ENCODE assay signal across 1 fruit fly cellular context in the genomic region with DNA sequence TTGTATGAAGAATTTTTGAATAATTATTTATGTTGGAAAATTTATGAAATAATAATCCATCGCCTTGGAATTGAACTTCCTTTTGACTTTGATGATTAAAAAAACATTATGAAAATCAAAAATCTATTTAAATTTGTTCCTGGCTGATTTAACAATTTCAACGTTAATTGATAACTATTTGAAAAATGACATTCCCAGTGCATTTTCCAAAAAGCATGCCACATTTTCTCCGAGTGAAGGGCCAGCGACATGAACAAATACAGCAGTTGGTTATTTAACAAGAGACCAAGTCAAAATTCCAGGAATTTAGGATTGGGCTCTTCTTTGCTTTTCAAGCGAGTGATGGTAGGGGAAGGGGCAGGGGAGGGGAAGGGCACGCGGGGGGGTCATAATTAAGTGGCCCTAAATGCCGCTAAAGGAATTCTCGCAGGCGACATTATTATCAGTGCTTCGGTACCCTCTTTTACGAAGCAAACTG.
TF ChIP-seq lines count a peak whose summit lies in the region.

No protein-coding gene starts in this region.

TF ChIP-seq in whole organism, embryonic, 481 proteins besides CTCF, POLR2A, EP300 and RAD21 (continued from another document and continues in another):
- TF ChIP-seq vnd (GFP tag; IDR thresholded peaks at IDR 0.05; lab: Robert Waterston, UW; ENCODE audit: partially characterized antibody) (no peak), Dip2 (GFP tag; IDR thresholded peaks at IDR 0.05; lab: Robert Waterston, UW) (no peak), Ssrp (tag; optimal IDR thresholded peaks at IDR 0.05; lab: Kevin White, UChicago) (peak; percentile 64), repo (GFP tag; optimal IDR thresholded peaks at IDR 0.05; lab: Kevin White, UChicago) (no peak), psq (GFP tag; optimal IDR thresholded peaks at IDR 0.05; lab: Kevin White, UChicago) (no peak), hkb (optimal IDR thresholded peaks at IDR 0.05; lab: Kevin White, UChicago) (no peak), hkb (GFP tag; IDR thresholded peaks at IDR 0.05; lab: Robert Waterston, UW) (no peak), chif (GFP tag; optimal IDR thresholded peaks at IDR 0.05; lab: Kevin White, UChicago) (peak; percentile 19 to 65), dmrt11E (tag; optimal IDR thresholded peaks at IDR 0.05; lab: Kevin White, UChicago) (peak; percentile 95), CG14050 (GFP tag; IDR thresholded peaks at IDR 0.05; lab: Robert Waterston, UW) (no peak), CG6654 (GFP tag; optimal IDR thresholded peaks at IDR 0.05; lab: Kevin White, UChicago) (no peak), CG7963 (GFP tag; IDR thresholded peaks at IDR 0.05; lab: Robert Waterston, UW; ENCODE audit: partially characterized antibody) (no peak), Dad (GFP tag; optimal IDR thresholded peaks at IDR 0.05; lab: Kevin White, UChicago) (no peak), CG2678 (tag; optimal IDR thresholded peaks at IDR 0.05; lab: Kevin White, UChicago) (peak; percentile 46), otp (GFP tag; IDR thresholded peaks at IDR 0.05; lab: Robert Waterston, UW) (no peak), aop (GFP tag; IDR thresholded peaks at IDR 0.05; lab: Robert Waterston, UW) (no peak), pnt (GFP tag; optimal IDR thresholded peaks at IDR 0.05; lab: Kevin White, UChicago) (no peak), HLH3B (GFP tag; IDR thresholded peaks at IDR 0.05; lab: Robert Waterston, UW) (no peak), CG4424 (GFP tag; optimal IDR thresholded peaks at IDR 0.05; lab: Kevin White, UChicago) (peak; percentile 60), CG9215 (GFP tag; IDR thresholded peaks at IDR 0.05; lab: Robert Waterston, UW) (peak; percentile 7; the same call in 1 of the 2 replicates), Hr39 (optimal IDR thresholded peaks at IDR 0.05; lab: Kevin White, UChicago) (no peak), CG8924 (tag; optimal IDR thresholded peaks at IDR 0.05; lab: Kevin White, UChicago) (peak; percentile 59), CG7987 (GFP tag; optimal IDR thresholded peaks at IDR 0.05; lab: Kevin White, UChicago) (no peak), gce (GFP tag; IDR thresholded peaks at IDR 0.05; lab: Robert Waterston, UW) (0 out of 3 replicates have a peak, but pooled peaks have one; percentile 5), zfh2 (GFP tag; optimal IDR thresholded peaks at IDR 0.05; lab: Kevin White, UChicago) (no peak), sisA (GFP tag; IDR thresholded peaks at IDR 0.05; lab: Robert Waterston, UW) (peak; percentile 48), cas (GFP tag; IDR thresholded peaks at IDR 0.05; lab: Robert Waterston, UW) (no peak), al (GFP tag; IDR thresholded peaks at IDR 0.05; lab: Robert Waterston, UW) (no peak), crp (GFP tag; optimal IDR thresholded peaks at IDR 0.05; lab: Kevin White, UChicago) (no peak), NFAT (GFP tag; IDR thresholded peaks at IDR 0.05; lab: Robert Waterston, UW) (no peak), CG17802 (tag; optimal IDR thresholded peaks at IDR 0.05; lab: Kevin White, UChicago) (peak; percentile 10), CG34422 (GFP tag; IDR thresholded peaks at IDR 0.05; lab: Robert Waterston, UW) (0 out of 3 replicates have a peak, but pooled peaks have one; percentile 21), CG9932 (GFP tag; IDR thresholded peaks at IDR 0.05; lab: Robert Waterston, UW) (no peak), CG7839 (tag; optimal IDR thresholded peaks at IDR 0.05; lab: Kevin White, UChicago) (peak; percentile 55), Deaf1 (tag; optimal IDR thresholded peaks at IDR 0.05; lab: Kevin White, UChicago) (no peak), abd-A (tag; optimal IDR thresholded peaks at IDR 0.05; lab: Kevin White, UChicago) (no peak), CG9817 (tag; optimal IDR thresholded peaks at IDR 0.05; lab: Kevin White, UChicago) (no peak), prd (optimal IDR thresholded peaks at IDR 0.05; lab: Kevin White, UChicago) (no peak), prd (GFP tag; IDR thresholded peaks at IDR 0.05; lab: Robert Waterston, UW) (peak; percentile 45; the same call in 2 of the 3 replicates), CG3281 (GFP tag; optimal IDR thresholded peaks at IDR 0.05; lab: Kevin White, UChicago) (no peak), Doc3 (GFP tag; IDR thresholded peaks at IDR 0.05; lab: Robert Waterston, UW; ENCODE audit: partially characterized antibody) (no peak), CG18599 (GFP tag; optimal IDR thresholded peaks at IDR 0.05; lab: Kevin White, UChicago) (no peak), CG14860 (GFP tag; IDR thresholded peaks at IDR 0.05; lab: Robert Waterston, UW; ENCODE audit: partially characterized antibody) (no peak), wek (GFP tag; optimal IDR thresholded peaks at IDR 0.05; lab: Kevin White, UChicago) (no peak), CG11093 (GFP tag; IDR thresholded peaks at IDR 0.05; lab: Robert Waterston, UW) (no peak), CG11398 (GFP tag; optimal IDR thresholded peaks at IDR 0.05; lab: Kevin White, UChicago) (no peak), eyg (GFP tag; optimal IDR thresholded peaks at IDR 0.05; lab: Kevin White, UChicago) (no peak), CG10654 (GFP tag; optimal IDR thresholded peaks at IDR 0.05; lab: Kevin White, UChicago) (peak; percentile 25), sim (GFP tag; IDR thresholded peaks at IDR 0.05; lab: Robert Waterston, UW) (no peak), ttk (GFP tag; IDR thresholded peaks at IDR 0.05; lab: Robert Waterston, UW) (no peak), trem (tag; optimal IDR thresholded peaks at IDR 0.05; lab: Kevin White, UChicago) (peak; percentile 61), Atf6 (GFP tag; IDR thresholded peaks at IDR 0.05; lab: Robert Waterston, UW) (no peak), gsb-n (tag; optimal IDR thresholded peaks at IDR 0.05; lab: Kevin White, UChicago) (peak; percentile 65), dm (GFP tag; optimal IDR thresholded peaks at IDR 0.05; lab: Kevin White, UChicago) (no peak), sima (GFP tag; optimal IDR thresholded peaks at IDR 0.05; lab: Kevin White, UChicago) (no peak), cad (GFP tag; optimal IDR thresholded peaks at IDR 0.05; lab: Kevin White, UChicago) (no peak), h (optimal IDR thresholded peaks at IDR 0.05; lab: Kevin White, UChicago) (no peak), Eip74EF (GFP tag; optimal IDR thresholded peaks at IDR 0.05; lab: Kevin White, UChicago) (no peak), hb (GFP tag; IDR thresholded peaks at IDR 0.05; lab: Robert Waterston, UW; ENCODE audit: partially characterized antibody) (no peak), HmgZ (tag; optimal IDR thresholded peaks at IDR 0.05; lab: Kevin White, UChicago) (no peak), gro (GFP tag; optimal IDR thresholded peaks at IDR 0.05; lab: Kevin White, UChicago) (no peak), az2 (GFP tag; optimal IDR thresholded peaks at IDR 0.05; lab: Kevin White, UChicago) (peak; percentile 32), Oaz (GFP tag; IDR thresholded peaks at IDR 0.05; lab: Robert Waterston, UW) (no peak), Sox100B (GFP tag; optimal IDR thresholded peaks at IDR 0.05; lab: Kevin White, UChicago) (peak; percentile 68), dimm (GFP tag; IDR thresholded peaks at IDR 0.05; lab: Robert Waterston, UW) (no peak), CG31441 (GFP tag; IDR thresholded peaks at IDR 0.05; lab: Robert Waterston, UW) (peak; percentile 75), CG10462 (GFP tag; optimal IDR thresholded peaks at IDR 0.05; lab: Kevin White, UChicago) (no peak), CG10366 (GFP tag; IDR thresholded peaks at IDR 0.05; lab: Robert Waterston, UW) (no peak), Max (GFP tag; optimal IDR thresholded peaks at IDR 0.05; lab: Kevin White, UChicago) (no peak), Hey (tag; optimal IDR thresholded peaks at IDR 0.05; lab: Kevin White, UChicago) (no peak), CG17361 (GFP tag; IDR thresholded peaks at IDR 0.05; lab: Robert Waterston, UW) (peak; percentile 88), CG4707 (GFP tag; optimal IDR thresholded peaks at IDR 0.05; lab: Kevin White, UChicago) (no peak), Stat92E (GFP tag; optimal IDR thresholded peaks at IDR 0.05; lab: Kevin White, UChicago) (peak in 1 of 3 experiments; percentile 99), CG12155 (GFP tag; optimal IDR thresholded peaks at IDR 0.05; lab: Kevin White, UChicago) (no peak), org-1 (GFP tag; optimal IDR thresholded peaks at IDR 0.05; lab: Kevin White, UChicago) (no peak), CG18262 (tag; optimal IDR thresholded peaks at IDR 0.05; lab: Kevin White, UChicago) (peak; percentile 89), CG18011 (GFP tag; optimal IDR thresholded peaks at IDR 0.05; lab: Kevin White, UChicago) (no peak), CG3065 (GFP tag; optimal IDR thresholded peaks at IDR 0.05; lab: Kevin White, UChicago) (no peak), CG2116 (GFP tag; optimal IDR thresholded peaks at IDR 0.05; lab: Kevin White, UChicago) (peak; percentile 5), NfI (GFP tag; optimal IDR thresholded peaks at IDR 0.05; lab: Kevin White, UChicago) (no peak), dmrt99B (tag; optimal IDR thresholded peaks at IDR 0.05; lab: Kevin White, UChicago) (peak; percentile 49), CG11504 (tag; optimal IDR thresholded peaks at IDR 0.05; lab: Kevin White, UChicago) (peak; percentile 42), CG7271 (tag; optimal IDR thresholded peaks at IDR 0.05; lab: Kevin White, UChicago) (peak; percentile 24), CG12299 (tag; optimal IDR thresholded peaks at IDR 0.05; lab: Kevin White, UChicago) (no peak), MESR4 (GFP tag; optimal IDR thresholded peaks at IDR 0.05; lab: Kevin White, UChicago) (no peak), bowl (GFP tag; IDR thresholded peaks at IDR 0.05; lab: Robert Waterston, UW) (no peak), bigmax (GFP tag; optimal IDR thresholded peaks at IDR 0.05; lab: Kevin White, UChicago) (no peak), YL-1 (GFP tag; optimal IDR thresholded peaks at IDR 0.05; lab: Kevin White, UChicago) (no peak), CG1024 (GFP tag; IDR thresholded peaks at IDR 0.05; lab: Robert Waterston, UW) (no peak), B-H1 (GFP tag; IDR thresholded peaks at IDR 0.05; lab: Robert Waterston, UW) (no peak), CG34224 (GFP tag; IDR thresholded peaks at IDR 0.05; lab: Robert Waterston, UW; ENCODE audit: partially characterized antibody) (no peak), CG6689 (GFP tag; IDR thresholded peaks at IDR 0.05; lab: Robert Waterston, UW) (peak; percentile 51), Myb (GFP tag; optimal IDR thresholded peaks at IDR 0.05; lab: Kevin White, UChicago) (no peak), Dip3 (GFP tag; optimal IDR thresholded peaks at IDR 0.05; lab: Kevin White, UChicago) (no peak), Elba2 (GFP tag; optimal IDR thresholded peaks at IDR 0.05; lab: Kevin White, UChicago) (no peak), CG4328 (GFP tag; optimal IDR thresholded peaks at IDR 0.05; lab: Kevin White, UChicago) (no peak), CG8089 (GFP tag; optimal IDR thresholded peaks at IDR 0.05; lab: Kevin White, UChicago) (no peak), CG10147 (GFP tag; optimal IDR thresholded peaks at IDR 0.05; lab: Kevin White, UChicago) (no peak), z (GFP tag; IDR thresholded peaks at IDR 0.05; lab: Robert Waterston, UW) (no peak), CG6791 (GFP tag; IDR thresholded peaks at IDR 0.05; lab: Robert Waterston, UW; ENCODE audit: partially characterized antibody) (no peak), Hr51 (GFP tag; optimal IDR thresholded peaks at IDR 0.05; lab: Kevin White, UChicago) (no peak), PHDP (tag; optimal IDR thresholded peaks at IDR 0.05; lab: Kevin White, UChicago) (peak; percentile 13), shn (GFP tag; optimal IDR thresholded peaks at IDR 0.05; lab: Kevin White, UChicago) (no peak), mld (GFP tag; IDR thresholded peaks at IDR 0.05; lab: Robert Waterston, UW; ENCODE audit: partially characterized antibody) (no peak), croc (GFP tag; conservative IDR thresholded peaks at IDR 0.05; lab: Robert Waterston, UW) (peak; percentile 59; the same call in 2 of the 3 replicates), Sry-β (GFP tag; optimal IDR thresholded peaks at IDR 0.05; lab: Kevin White, UChicago) (no peak), CG1792 (GFP tag; optimal IDR thresholded peaks at IDR 0.05; lab: Kevin White, UChicago) (no peak), CG6254 (GFP tag; optimal IDR thresholded peaks at IDR 0.05; lab: Kevin White, UChicago) (peak; percentile 51), CG18764 (GFP tag; optimal IDR thresholded peaks at IDR 0.05; lab: Kevin White, UChicago) (peak; percentile 27), H15 (GFP tag; IDR thresholded peaks at IDR 0.05; lab: Robert Waterston, UW) (0 out of 3 replicates have a peak, but pooled peaks have one; percentile 23), hth (optimal IDR thresholded peaks at IDR 0.05; lab: Kevin White, UChicago) (no peak), CG8478 (optimal IDR thresholded peaks at IDR 0.05; lab: Kevin White, UChicago) (no peak), wdn (GFP tag; IDR thresholded peaks at IDR 0.05; lab: Robert Waterston, UW) (no peak), CG11695 (GFP tag; IDR thresholded peaks at IDR 0.05; lab: Robert Waterston, UW) (no peak), ems (GFP tag; optimal IDR thresholded peaks at IDR 0.05; lab: Kevin White, UChicago) (no peak), maf-S (GFP tag; optimal IDR thresholded peaks at IDR 0.05; lab: Kevin White, UChicago) (no peak), btn (GFP tag; optimal IDR thresholded peaks at IDR 0.05; lab: Kevin White, UChicago) (no peak), sens-2 (GFP tag; IDR thresholded peaks at IDR 0.05; lab: Robert Waterston, UW) (no peak), sna (GFP tag; IDR thresholded peaks at IDR 0.05; lab: Robert Waterston, UW; ENCODE audit: partially characterized antibody) (no peak), BtbVII (GFP tag; optimal IDR thresholded peaks at IDR 0.05; lab: Kevin White, UChicago) (no peak), CG8290 (GFP tag; optimal IDR thresholded peaks at IDR 0.05; lab: Kevin White, UChicago) (no peak), CG8290 (tag; optimal IDR thresholded peaks at IDR 0.05; lab: Kevin White, UChicago) (no peak), sob (GFP tag; IDR thresholded peaks at IDR 0.05; lab: Robert Waterston, UW) (no peak), Med (GFP tag; lab: Kevin White, UChicago) (no peak), tgo (GFP tag; IDR thresholded peaks at IDR 0.05; lab: Robert Waterston, UW) (no peak), CG6765 (GFP tag; optimal IDR thresholded peaks at IDR 0.05; lab: Kevin White, UChicago) (no peak), schlank (tag; optimal IDR thresholded peaks at IDR 0.05; lab: Kevin White, UChicago) (no peak), CG4730 (GFP tag; IDR thresholded peaks at IDR 0.05; lab: Robert Waterston, UW) (no peak), ro (GFP tag; IDR thresholded peaks at IDR 0.05; lab: Robert Waterston, UW) (no peak), fd3F (GFP tag; optimal IDR thresholded peaks at IDR 0.05; lab: Kevin White, UChicago) (no peak), CG6272 (GFP tag; IDR thresholded peaks at IDR 0.05; lab: Robert Waterston, UW) (no peak), CG5180 (GFP tag; optimal IDR thresholded peaks at IDR 0.05; lab: Kevin White, UChicago) (no peak)
